Fruit fly (Drosophila melanogaster) whole organism, pupa: ENCODE measurements around the gene CG13699.

ENCODE experiments used
- CG10348 ChIP-seq: fragments of 200-800 bp; sonication (Bioruptor generic); IDR thresholded peaks from 2 replicates; pipeline ENCODE4 v1.3.6; 2022; ENCODE audit warnings: missing biosample characterization, missing genetic modification characterization
- CG12605 ChIP-seq: fragments of 200-800 bp; sonication (Bioruptor generic); IDR thresholded peaks from 2 replicates; pipeline ENCODE4 v1.3.6; 2022; ENCODE audit warnings: missing biosample characterization, missing genetic modification characterization
- CG13204 ChIP-seq: fragments of 200-800 bp; sonication (Bioruptor generic); optimal IDR thresholded peaks from 2 replicates; lab custom pipeline; 2018; ENCODE audit warnings: missing biosample characterization, mild to moderate bottlenecking, missing genetic modification characterization, moderate library complexity
- CG14655 ChIP-seq: fragments of 200-800 bp; sonication (Bioruptor generic); optimal IDR thresholded peaks from 3 replicates; lab custom pipeline; 2017; ENCODE audit warnings: mild to moderate bottlenecking, missing biosample characterization, missing genetic modification reagents, missing genetic modification characterization
- CG15710 ChIP-seq: fragments of 200-800 bp; sonication (Bioruptor generic); optimal IDR thresholded peaks from 2 replicates; lab custom pipeline; 2018; ENCODE audit warnings: missing biosample characterization, mild to moderate bottlenecking, missing genetic modification characterization, moderate library complexity
- CG17806 ChIP-seq: fragments of 200-800 bp; sonication (Bioruptor generic); optimal IDR thresholded peaks from 2 replicates; lab custom pipeline; 2018; ENCODE audit warnings: missing biosample characterization, mild to moderate bottlenecking, missing genetic modification characterization, moderate library complexity
- CG32121 ChIP-seq: fragments of 200-800 bp; sonication (Bioruptor generic); IDR thresholded peaks from 2 replicates; pipeline ENCODE4 v1.3.6; 2022; ENCODE audit warnings: missing biosample characterization, missing genetic modification characterization
- CG34367 ChIP-seq: fragments of 200-800 bp; sonication (Bioruptor generic); optimal IDR thresholded peaks from 2 replicates; lab custom pipeline; 2018; ENCODE audit warnings: missing biosample characterization, mild to moderate bottlenecking, missing genetic modification characterization
- CG4496 ChIP-seq: fragments of 200-800 bp; sonication (Bioruptor generic); IDR thresholded peaks from 3 replicates; pipeline ENCODE4 v1.3.6; 2022; ENCODE audit warnings: missing biosample characterization, missing genetic modification characterization
- CG8159 ChIP-seq: fragments of 200-800 bp; sonication (Bioruptor generic); optimal IDR thresholded peaks from 3 replicates; lab custom pipeline; 2018; ENCODE audit warnings: missing biosample characterization, mild to moderate bottlenecking, missing genetic modification characterization, moderate library complexity
- CG8301 ChIP-seq: fragments of 200-800 bp; sonication (Bioruptor generic); optimal IDR thresholded peaks from 2 replicates; lab custom pipeline; 2018; ENCODE audit warnings: missing biosample characterization, mild to moderate bottlenecking, missing genetic modification characterization
- CG9948 ChIP-seq: fragments of 200-800 bp; sonication (Bioruptor generic); optimal IDR thresholded peaks from 2 replicates; lab custom pipeline; 2018; ENCODE audit warnings: missing biosample characterization, mild to moderate bottlenecking, missing genetic modification characterization, moderate library complexity
- D1 ChIP-seq: fragments of 200-800 bp; sonication (Bioruptor generic); optimal IDR thresholded peaks from 2 replicates; lab custom pipeline; 2018; ENCODE audit warnings: missing biosample characterization, mild to moderate bottlenecking, missing genetic modification characterization, moderate library complexity
- EcR ChIP-seq: fragments of 200-800 bp; sonication (Bioruptor generic); optimal IDR thresholded peaks from 3 replicates; lab custom pipeline; 2019; ENCODE audit warnings: missing biosample characterization, missing genetic modification characterization, mild to moderate bottlenecking, moderate library complexity, missing genetic modification reagents
- Ets98B ChIP-seq: fragments of 200-800 bp; sonication (Bioruptor generic); IDR thresholded peaks from 2 replicates; pipeline ENCODE4 v1.3.6; 2022; ENCODE audit warnings: missing biosample characterization, missing genetic modification characterization
- Pif1A ChIP-seq: fragments of 200-800 bp; sonication (Bioruptor generic); optimal IDR thresholded peaks from 3 replicates; lab custom pipeline; 2016; ENCODE audit warnings: missing biosample characterization, missing genetic modification characterization
- Pif1B ChIP-seq: fragments of 200-800 bp; sonication (Bioruptor generic); optimal IDR thresholded peaks from 3 replicates; lab custom pipeline; 2016; ENCODE audit warnings: missing biosample characterization, missing genetic modification characterization
- Snoo ChIP-seq: fragments of 200-800 bp; sonication (Bioruptor generic); optimal IDR thresholded peaks from 3 replicates; lab custom pipeline; 2017; ENCODE audit warnings: missing biosample characterization, mild to moderate bottlenecking, missing genetic modification characterization, inconsistent platforms
- fd96Ca ChIP-seq: fragments of 200-800 bp; sonication (Bioruptor generic); IDR thresholded peaks from 3 replicates; pipeline ENCODE4 v1.3.6; 2022; ENCODE audit warnings: missing biosample characterization, missing genetic modification characterization
- gl ChIP-seq: fragments of 200-800 bp; sonication (Bioruptor generic); optimal IDR thresholded peaks from 2 replicates; lab custom pipeline; 2018; ENCODE audit warnings: missing biosample characterization, mild to moderate bottlenecking, missing genetic modification characterization
- rn ChIP-seq: fragments of 200-800 bp; sonication (Bioruptor generic); IDR thresholded peaks from 2 replicates; pipeline ENCODE4 v1.3.6; 2022; ENCODE audit warnings: missing biosample characterization, missing genetic modification characterization

Gene CG13699

dm6 chr3L:18198749-18199148 lies 36.4 kb upstream of the CG13699 start:
- TF ChIP-seq Snoo (tag; lab: Kevin White, UChicago) (peak; percentile 70), Pif1B (GFP tag; lab: Kevin White, UChicago) (peak; percentile 2), Pif1A (GFP tag; lab: Kevin White, UChicago) (peak; percentile 28), CG4496 (GFP tag; lab: Robert Waterston, UW) (no peak)

- TF ChIP-seq CG10348 (GFP tag; lab: Robert Waterston, UW) (no peak), CG13204 (no peak)
Measured at dm6 chr3L:18198165-18198564, 35.8 kb upstream of the CG13699 start.

- TF ChIP-seq Ets98B (GFP tag; lab: Robert Waterston, UW) (peak; percentile 63), CG12605 (GFP tag; lab: Robert Waterston, UW) (peak; percentile 70), CG4496 (GFP tag; lab: Robert Waterston, UW) (peak; percentile 83), CG10348 (GFP tag; lab: Robert Waterston, UW) (no peak), D1 (tag; lab: Kevin White, UChicago) (no peak), CG34367 (tag; lab: Kevin White, UChicago) (peak; percentile 92), EcR (peak; percentile 80), CG15710 (peak; percentile 93), Pif1B (GFP tag; lab: Kevin White, UChicago) (peak; percentile 85), CG32121 (GFP tag; lab: Robert Waterston, UW) (no peak), fd96Ca (GFP tag; lab: Robert Waterston, UW) (peak; percentile 79), CG13204 (peak; percentile 92), CG14655 (GFP tag; lab: Kevin White, UChicago) (peak; percentile 82), CG8159 (tag; lab: Kevin White, UChicago) (peak; percentile 84), Snoo (tag; lab: Kevin White, UChicago) (peak; percentile 96), CG8301 (tag; lab: Kevin White, UChicago) (peak; percentile 66), CG17806 (tag; lab: Kevin White, UChicago) (peak; percentile 92), gl (tag; lab: Kevin White, UChicago) (peak; percentile 81), Pif1A (GFP tag; lab: Kevin White, UChicago) (peak; percentile 66), CG9948 (peak; percentile 86), rn (GFP tag; lab: Robert Waterston, UW) (peak; percentile 52)
Measured at dm6 chr3L:18194998-18195604, 32.8 kb upstream of the CG13699 start.

DNA sequence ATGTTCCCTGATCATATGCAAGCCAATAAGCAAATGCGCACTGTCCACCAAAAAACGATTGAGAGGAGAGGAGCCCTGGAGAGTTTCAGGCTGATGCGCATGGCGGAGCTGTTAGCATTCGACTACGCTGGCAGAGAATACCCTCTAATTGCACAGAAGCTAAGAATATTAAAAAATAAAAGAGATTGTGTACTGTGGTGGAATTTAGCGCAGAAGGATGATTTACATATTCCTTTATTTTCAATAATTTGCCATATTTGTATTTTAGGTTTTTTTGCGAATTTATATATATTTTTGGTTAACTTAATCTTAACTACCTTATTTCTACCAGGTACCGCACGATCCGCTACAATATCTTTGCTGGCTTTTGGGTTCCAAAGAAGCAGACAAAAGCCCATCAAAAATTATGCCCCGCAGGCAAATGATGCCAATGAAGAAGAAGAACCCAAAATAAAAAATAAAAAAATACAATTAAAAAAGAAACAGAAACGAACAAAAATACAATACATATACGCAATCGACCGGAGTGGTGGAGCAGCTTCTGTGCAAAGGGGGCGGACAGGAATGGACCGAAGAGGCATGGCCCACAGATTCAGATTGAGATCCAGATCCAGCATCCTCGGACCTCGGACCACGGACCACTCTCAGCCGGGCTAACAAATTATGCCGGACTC lies 32.1 kb upstream of the CG13699 start:
- TF ChIP-seq CG13204: no peak
- TF ChIP-seq CG14655 (GFP tag; lab: Kevin White, UChicago): peak; percentile 77
- TF ChIP-seq Snoo (tag; lab: Kevin White, UChicago): peak; percentile 91
- TF ChIP-seq Pif1B (GFP tag; lab: Kevin White, UChicago): peak; percentile 67
- TF ChIP-seq CG10348 (GFP tag; lab: Robert Waterston, UW): no peak
- TF ChIP-seq CG15710: peak; percentile 84
- peak; percentile 38 for TF ChIP-seq CG8301 (tag; lab: Kevin White, UChicago)
- no peak for TF ChIP-seq CG32121 (GFP tag; lab: Robert Waterston, UW)
- peak; percentile 86 for TF ChIP-seq CG9948
- no peak for TF ChIP-seq rn (GFP tag; lab: Robert Waterston, UW)
- TF ChIP-seq CG8159 (tag; lab: Kevin White, UChicago): peak; percentile 89
- no peak for TF ChIP-seq EcR
- peak; percentile 23 for TF ChIP-seq gl (tag; lab: Kevin White, UChicago)
- TF ChIP-seq Pif1A (GFP tag; lab: Kevin White, UChicago): peak; percentile 66
- TF ChIP-seq D1 (tag; lab: Kevin White, UChicago): peak; percentile 40
- TF ChIP-seq CG4496 (GFP tag; lab: Robert Waterston, UW): no peak
- no peak for TF ChIP-seq fd96Ca (GFP tag; lab: Robert Waterston, UW)
- TF ChIP-seq CG12605 (GFP tag; lab: Robert Waterston, UW): no peak
- no peak for TF ChIP-seq Ets98B (GFP tag; lab: Robert Waterston, UW)
- TF ChIP-seq CG17806 (tag; lab: Kevin White, UChicago): peak; percentile 87
- TF ChIP-seq CG34367 (tag; lab: Kevin White, UChicago): peak; percentile 75

DNA sequence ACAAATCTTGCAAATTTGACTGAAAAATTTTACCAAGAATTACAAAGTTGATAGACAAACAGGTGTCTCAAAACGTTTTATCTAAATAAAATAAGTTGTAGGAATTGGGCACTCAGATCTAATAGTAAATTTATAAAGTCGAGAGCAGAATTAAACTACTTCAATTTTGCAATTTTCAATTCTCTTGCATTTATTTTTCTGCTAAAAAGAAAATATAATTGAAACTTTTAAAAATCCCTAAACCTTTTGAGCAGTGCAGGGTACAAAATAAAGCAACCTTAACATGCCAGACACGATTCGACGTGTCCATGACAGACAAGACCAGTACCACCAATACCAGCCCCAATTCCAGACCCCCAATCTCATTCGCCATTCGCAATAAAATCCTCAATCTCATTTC lies 31.3 kb upstream of the CG13699 start:
- TF ChIP-seq CG13204 (no peak), CG15710 (peak; percentile 25), CG17806 (tag; lab: Kevin White, UChicago) (peak; percentile 25), Ets98B (GFP tag; lab: Robert Waterston, UW) (no peak), CG8159 (tag; lab: Kevin White, UChicago) (peak; percentile 65), CG12605 (GFP tag; lab: Robert Waterston, UW) (no peak), CG9948 (peak; percentile 30), CG32121 (GFP tag; lab: Robert Waterston, UW) (no peak), rn (GFP tag; lab: Robert Waterston, UW) (no peak), fd96Ca (GFP tag; lab: Robert Waterston, UW) (no peak)
